Worm (Caenorhabditis elegans) whole organism, young adult: Measurements from ENCODE around the gene enu-3.1.
"Not testable (repeated sequence)": the region's sequence is repeated elsewhere in the genome, so short reads cannot be mapped to it uniquely, and the experiment has no call there.

Source experiments
- B0261.1 ChIP-seq: sonication (generic microtip); optimal IDR thresholded peaks from 2 replicates; lab custom pipeline; 2016; ENCODE audit warnings: mild to moderate bottlenecking, missing genetic modification characterization, moderate library complexity, missing compliant biosample characterization
- B0336.3 ChIP-seq: fragments of 200-800 bp; sonication (Bioruptor generic); IDR thresholded peaks from 2 replicates; pipeline ENCODE4 v1.3.6; 2022; ENCODE audit warnings: missing genetic modification characterization, missing compliant biosample characterization
- D2030.7 ChIP-seq: fragments of 200-800 bp; sonication (Bioruptor generic); IDR thresholded peaks from 2 replicates; pipeline ENCODE4 v1.3.6; 2022; ENCODE audit warnings: missing genetic modification reagents, missing genetic modification characterization, missing compliant biosample characterization
- F33H1.4 ChIP-seq: fragments of 200-800 bp; sonication (Bioruptor generic); IDR thresholded peaks from 2 replicates; pipeline ENCODE4 v1.3.6; 2022; ENCODE audit warnings: missing genetic modification reagents, missing genetic modification characterization, missing compliant biosample characterization
- F49E8.2 ChIP-seq: sonication (generic microtip); optimal IDR thresholded peaks from 3 replicates; lab custom pipeline; 2017; ENCODE audit warnings: missing genetic modification characterization, mild to moderate bottlenecking, missing compliant biosample characterization, antibody characterized with exemption, moderate library complexity; ENCODE audit not compliant: insufficient read depth
- F55B11.4 ChIP-seq: sonication (generic microtip); optimal IDR thresholded peaks from 2 replicates; lab custom pipeline; 2016; ENCODE audit warnings: missing compliant biosample characterization, missing genetic modification characterization, borderline replicate concordance; ENCODE audit not compliant: insufficient read depth
- F57C9.4 ChIP-seq: sonication (generic microtip); optimal IDR thresholded peaks from 2 replicates; lab custom pipeline; 2017; ENCODE audit warnings: mild to moderate bottlenecking, missing genetic modification characterization, missing compliant biosample characterization
- K12H6.12 ChIP-seq: fragments of 200-800 bp; sonication (Bioruptor generic); optimal IDR thresholded peaks from 2 replicates; lab custom pipeline; 2018; ENCODE audit warnings: mild to moderate bottlenecking, missing genetic modification characterization, missing compliant biosample characterization
- T26A5.8 ChIP-seq: sonication (generic microtip); optimal IDR thresholded peaks from 2 replicates; lab custom pipeline; 2016; ENCODE audit warnings: missing genetic modification characterization, missing compliant biosample characterization
- Y53F4B.3 ChIP-seq: fragments of 200-800 bp; sonication (Bioruptor generic); IDR thresholded peaks from 2 replicates; pipeline ENCODE4 v1.3.6; 2022; ENCODE audit warnings: missing genetic modification reagents, missing genetic modification characterization, missing compliant biosample characterization
- Y95B8A.8 ChIP-seq: fragments of 200-800 bp; sonication (Bioruptor generic); IDR thresholded peaks from 2 replicates; pipeline ENCODE4 v1.3.6; 2022; ENCODE audit warnings: missing genetic modification reagents, missing genetic modification characterization, missing compliant biosample characterization
- ZK185.1 ChIP-seq: sonication (generic microtip); optimal IDR thresholded peaks from 2 replicates; lab custom pipeline; 2016; ENCODE audit warnings: mild to moderate bottlenecking, missing genetic modification characterization, missing compliant biosample characterization; ENCODE audit not compliant: poor library complexity, severe bottlenecking
- akir-1 ChIP-seq: fragments of 200-800 bp; sonication (Bioruptor generic); optimal IDR thresholded peaks from 2 replicates; lab custom pipeline; 2018; ENCODE audit warnings: mild to moderate bottlenecking, missing genetic modification characterization, moderate library complexity, missing compliant biosample characterization
- ceh-100 ChIP-seq: fragments of 200-800 bp; sonication (Bioruptor generic); IDR thresholded peaks from 2 replicates; pipeline ENCODE4 v1.3.6; 2022; ENCODE audit warnings: missing genetic modification reagents, missing genetic modification characterization, missing compliant biosample characterization
- die-1 ChIP-seq: sonication (generic microtip); optimal IDR thresholded peaks from 2 replicates; lab custom pipeline; 2016; ENCODE audit warnings: missing genotype, mild to moderate bottlenecking, missing genetic modification characterization, missing compliant biosample characterization
- efl-1 ChIP-seq: fragments of 150-350 bp; optimal IDR thresholded peaks from 2 replicates; lab custom pipeline; 2014; ENCODE audit warnings: missing biosample characterization, missing genetic modification reagents, missing genetic modification characterization
- egl-44 ChIP-seq: fragments of 200-800 bp; sonication (Bioruptor generic); IDR thresholded peaks from 2 replicates; pipeline ENCODE4 v1.3.6; 2022; ENCODE audit warnings: missing genetic modification reagents, missing genetic modification characterization, missing compliant biosample characterization
- hlh-12 ChIP-seq: sonication (generic microtip); optimal IDR thresholded peaks from 2 replicates; lab custom pipeline; 2016; ENCODE audit warnings: missing genetic modification characterization, missing compliant biosample characterization
- hmg-20 ChIP-seq: fragments of 200-800 bp; sonication (Bioruptor generic); IDR thresholded peaks from 2 replicates; pipeline ENCODE4 v1.3.6; 2022; ENCODE audit warnings: missing genetic modification reagents, missing genetic modification characterization, missing compliant biosample characterization
- lin-26 ChIP-seq: fragments of 200-800 bp; sonication (Bioruptor generic); IDR thresholded peaks from 2 replicates; pipeline ENCODE4 v1.3.6; 2022; ENCODE audit warnings: missing genetic modification reagents, missing genetic modification characterization, missing compliant biosample characterization
- lin-54 ChIP-seq: fragments of 200-800 bp; sonication (Bioruptor generic); optimal IDR thresholded peaks from 2 replicates; lab custom pipeline; 2018; ENCODE audit warnings: mild to moderate bottlenecking, missing genetic modification characterization, missing compliant biosample characterization
- lir-1 ChIP-seq: fragments of 200-800 bp; sonication (Bioruptor generic); conservative IDR thresholded peaks from 2 replicates; pipeline ENCODE4 v1.3.6; 2022; ENCODE audit warnings: missing genetic modification reagents, missing genetic modification characterization, missing compliant biosample characterization
- lsl-1 ChIP-seq: fragments of 200-800 bp; sonication (Bioruptor generic); optimal IDR thresholded peaks from 2 replicates; lab custom pipeline; 2018; ENCODE audit warnings: mild to moderate bottlenecking, missing genetic modification characterization, moderate library complexity, missing compliant biosample characterization
- madf-10 ChIP-seq: sonication (generic microtip); optimal IDR thresholded peaks from 2 replicates; lab custom pipeline; 2016; ENCODE audit warnings: mild to moderate bottlenecking, missing genetic modification characterization, missing compliant biosample characterization
- madf-3 ChIP-seq: fragments of 200-800 bp; sonication (Bioruptor generic); IDR thresholded peaks from 2 replicates; pipeline ENCODE4 v1.3.6; 2022; ENCODE audit warnings: missing genetic modification reagents, missing genetic modification characterization, missing compliant biosample characterization
- madf-6 ChIP-seq: fragments of 200-800 bp; sonication (Bioruptor generic); IDR thresholded peaks from 2 replicates; pipeline ENCODE4 v1.3.6; 2022; ENCODE audit warnings: missing genetic modification reagents, missing genetic modification characterization, missing compliant biosample characterization
- nhr-90 ChIP-seq: sonication (generic microtip); optimal IDR thresholded peaks from 2 replicates; lab custom pipeline; 2016; ENCODE audit warnings: missing genotype, mild to moderate bottlenecking, missing genetic modification characterization, missing compliant biosample characterization
- rpc-1 ChIP-seq, 2 experiments: fragments of 150-350 bp in 1 of 2; sonication (generic microtip) in 1 of 2; optimal IDR thresholded peaks; 2 replicates each; lab custom pipeline; 2014 to 2018; ENCODE audit warnings: missing biosample characterization in 1 of 2, missing genetic modification characterization in 1 of 2, missing genetic modification reagents in 1 of 2, missing genotype in 1 of 2
- snpc-1.3 ChIP-seq: sonication (generic microtip); optimal IDR thresholded peaks from 2 replicates; lab custom pipeline; 2017; ENCODE audit warnings: missing genetic modification characterization, mild to moderate bottlenecking, missing compliant biosample characterization, antibody characterized with exemption, moderate library complexity, missing genotype, missing genetic modification reagents; ENCODE audit not compliant: insufficient read depth
- snpc-3.4 ChIP-seq: sonication (generic microtip); optimal IDR thresholded peaks from 2 replicates; lab custom pipeline; 2017; ENCODE audit warnings: missing genetic modification characterization, mild to moderate bottlenecking, missing compliant biosample characterization, antibody characterized with exemption, moderate library complexity, missing genotype, missing genetic modification reagents
- sptf-2 ChIP-seq: fragments of 200-800 bp; sonication (Bioruptor generic); optimal IDR thresholded peaks from 2 replicates; lab custom pipeline; 2018; ENCODE audit warnings: mild to moderate bottlenecking, missing genetic modification characterization, missing compliant biosample characterization
- tbp1 ChIP-seq: fragments of 200-800 bp; sonication (Bioruptor generic); optimal IDR thresholded peaks from 2 replicates; lab custom pipeline; 2018; ENCODE audit warnings: mild to moderate bottlenecking, missing genetic modification characterization, missing compliant biosample characterization
- tbx-9 ChIP-seq: sonication (generic microtip); optimal IDR thresholded peaks from 2 replicates; lab custom pipeline; 2016; ENCODE audit warnings: borderline replicate concordance, missing genetic modification characterization, inconsistent platforms, missing compliant biosample characterization
- xnd-1 ChIP-seq: sonication (generic microtip); optimal IDR thresholded peaks from 2 replicates; lab custom pipeline; 2016; ENCODE audit warnings: missing genotype, missing genetic modification reagents, missing genetic modification characterization, missing compliant biosample characterization
- ztf-26 ChIP-seq: sonication (generic microtip); optimal IDR thresholded peaks from 2 replicates; lab custom pipeline; 2017; ENCODE audit warnings: missing genetic modification characterization, missing compliant biosample characterization

The enu-3.1 gene

DNA sequence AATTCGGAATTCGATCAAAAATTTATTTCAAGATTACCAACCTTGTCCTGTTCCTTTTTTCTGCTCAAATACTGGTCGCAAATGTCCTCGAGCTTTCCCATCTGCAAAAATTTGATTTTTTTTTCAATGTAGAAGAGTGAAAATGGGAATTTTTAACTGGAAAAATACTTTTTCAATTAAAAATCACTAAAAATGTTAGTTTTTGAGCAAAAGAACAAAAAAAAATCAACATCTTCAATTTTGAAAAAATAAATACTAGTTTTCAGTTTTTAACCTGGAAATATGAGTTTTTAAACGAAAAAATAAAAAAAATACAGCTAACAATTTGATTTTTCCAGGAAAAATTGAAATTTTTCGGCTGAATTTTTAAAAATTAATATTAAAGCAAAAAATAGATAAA, 8.2 kb upstream of the enu-3.1 start, which contains the start of gene prp-3:
Gene prp-3, minus strand, starts transcription at position 101 of the 400 bp plus-strand sequence.
- TF ChIP-seq K12H6.12 (tag; lab: Kevin White, UChicago) (no peak), F49E8.2 (tag; lab: Kevin White, UChicago) (no peak), Y95B8A.8 (GFP tag; lab: Robert Waterston, UW) (no peak), rpc-1 (optimal IDR thresholded peaks at IDR 0.05; lab: Kevin White, UChicago) (no peak), rpc-1 (tag; optimal IDR thresholded peaks at IDR 0.05; lab: Kevin White, UChicago) (no peak), F57C9.4 (tag; lab: Kevin White, UChicago) (no peak), snpc-1.3 (tag; lab: Kevin White, UChicago) (no peak), hmg-20 (GFP tag; lab: Robert Waterston, UW) (no peak), efl-1 (GFP tag; lab: Kevin White, UChicago) (no peak), B0336.3 (GFP tag; lab: Robert Waterston, UW) (no peak), tbx-9 (tag; lab: Kevin White, UChicago) (no peak), B0261.1 (tag; lab: Kevin White, UChicago) (no peak), Y53F4B.3 (GFP tag; lab: Robert Waterston, UW) (no peak), ZK185.1 (tag; lab: Kevin White, UChicago) (no peak)

DNA sequence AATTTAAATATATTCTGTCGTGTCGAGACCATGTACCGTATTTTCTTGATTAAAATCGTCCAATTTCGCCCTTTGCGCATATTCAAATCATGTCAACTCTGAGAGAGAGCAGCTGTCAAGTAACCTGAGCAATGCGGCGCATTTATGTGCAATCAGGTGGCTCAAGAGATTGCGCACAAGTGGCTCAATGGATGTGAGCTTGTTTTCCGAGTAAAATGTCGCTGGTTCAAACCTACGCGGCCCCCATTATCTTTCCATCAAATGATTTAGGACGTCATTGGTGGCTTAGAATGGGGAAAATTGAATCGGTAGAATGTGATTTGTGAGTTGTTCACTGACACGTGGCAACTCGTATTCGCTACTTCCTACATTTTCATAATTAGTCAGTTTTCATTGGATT, 4.0 kb upstream of the enu-3.1 start:
- peak; percentile 17 for TF ChIP-seq F49E8.2 (tag; lab: Kevin White, UChicago)
- peak; percentile 25 for TF ChIP-seq lsl-1 (GFP tag; lab: Kevin White, UChicago)
- peak; percentile 82 for TF ChIP-seq tbp1 (GFP tag; lab: Kevin White, UChicago)
- 0 out of 2 replicates have a peak, but pooled peaks have one; percentile 24 for TF ChIP-seq madf-3 (GFP tag; lab: Robert Waterston, UW)
- no peak for TF ChIP-seq ztf-26
- TF ChIP-seq F55B11.4: no peak
- peak; percentile 57 for TF ChIP-seq B0261.1 (tag; lab: Kevin White, UChicago)
- no peak for TF ChIP-seq hlh-12 (tag; lab: Kevin White, UChicago)
- peak; percentile 48 for TF ChIP-seq rpc-1 (optimal IDR thresholded peaks at IDR 0.05; lab: Kevin White, UChicago)
- TF ChIP-seq rpc-1 (tag; optimal IDR thresholded peaks at IDR 0.05; lab: Kevin White, UChicago): peak; percentile 68
- peak; percentile 27 for TF ChIP-seq die-1 (tag; lab: Kevin White, UChicago)
- TF ChIP-seq madf-6 (GFP tag; lab: Robert Waterston, UW): 0 out of 2 replicates have a peak, but pooled peaks have one; percentile 29
- TF ChIP-seq T26A5.8: no peak
- TF ChIP-seq lin-26 (GFP tag; lab: Robert Waterston, UW): 0 out of 2 replicates have a peak, but pooled peaks have one; percentile 49
- TF ChIP-seq ceh-100 (GFP tag; lab: Robert Waterston, UW): peak; percentile 28; the same call in 1 of the 2 replicates

DNA sequence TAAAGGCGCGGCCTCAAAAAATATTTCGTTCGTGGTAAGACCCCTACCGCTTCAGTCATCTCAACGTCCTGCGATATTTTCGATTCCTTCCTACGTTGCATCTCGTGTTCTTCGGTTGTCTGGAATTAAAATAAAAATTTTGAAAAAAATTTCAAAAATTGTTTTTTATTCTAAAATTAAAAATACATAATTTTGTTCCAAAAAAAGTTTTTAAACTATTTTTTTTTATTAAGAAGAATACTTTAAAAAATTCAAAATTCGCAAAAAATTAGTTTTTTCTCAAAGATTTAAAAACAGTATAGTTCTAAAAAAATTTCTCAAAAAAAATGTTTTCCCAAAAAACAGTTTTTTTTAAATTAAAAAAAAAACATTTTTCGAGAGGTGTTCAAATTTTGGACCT, 2.7 kb downstream of the enu-3.1 start, which contains the start of gene H04D03.6:
Gene H04D03.6, minus strand, starts transcription at position 101 of the 400 bp plus-strand sequence.
- TF ChIP-seq madf-10; sptf-2; snpc-3.4 (tag; lab: Kevin White, UChicago): not testable (repeated sequence)

DNA sequence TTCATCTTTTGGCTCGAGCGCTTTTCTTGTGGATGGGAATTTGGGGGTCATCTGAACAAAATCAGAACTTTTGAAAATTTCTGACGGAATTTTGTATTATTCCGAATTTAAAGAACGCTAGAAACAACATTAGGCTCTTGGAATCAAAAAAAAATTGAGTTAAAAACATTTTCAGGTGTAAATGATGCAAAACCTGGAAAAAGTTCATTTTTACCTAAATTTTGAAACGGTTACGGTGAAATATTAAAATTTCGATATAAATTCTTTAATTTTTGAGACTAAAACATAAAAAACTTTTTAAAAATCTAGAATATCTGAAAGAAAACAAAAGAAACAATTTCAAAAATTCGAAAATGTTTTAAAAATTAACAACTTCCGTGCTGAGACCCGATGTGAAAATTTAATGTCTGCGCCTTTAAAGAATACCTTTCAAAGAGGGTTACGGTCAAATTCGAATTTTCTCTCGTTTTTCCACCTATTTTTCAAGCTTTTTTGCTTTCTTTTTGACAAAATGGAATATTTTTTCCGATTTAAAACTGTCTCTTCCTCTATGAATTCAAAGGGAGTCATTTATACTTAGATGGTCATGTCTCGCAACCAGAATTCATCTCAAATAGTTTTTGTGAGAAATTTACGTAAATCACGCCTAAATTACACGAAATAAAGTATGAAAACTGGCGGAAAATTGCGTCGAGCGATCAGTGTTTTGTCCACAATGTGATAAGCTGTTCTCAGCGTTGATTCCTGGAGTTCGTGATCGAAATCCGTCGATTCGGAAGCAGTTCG, 6.5 kb downstream of the enu-3.1 start, which contains the start of the genes H04D03.2 and ecps-2:
Gene H04D03.2, minus strand, starts transcription at position 51 of the 786 bp plus-strand sequence.
Gene ecps-2, plus strand, starts transcription at position 736 of the 786 bp plus-strand sequence.
- TF ChIP-seq lin-54: peak; percentile 56
- TF ChIP-seq T26A5.8: no peak
- TF ChIP-seq lir-1 (GFP tag; lab: Robert Waterston, UW): no peak
- TF ChIP-seq egl-44: no peak
- TF ChIP-seq D2030.7 (GFP tag; lab: Robert Waterston, UW): 0 out of 2 replicates have a peak, but pooled peaks have one; percentile 10
- no peak for TF ChIP-seq akir-1 (GFP tag; lab: Kevin White, UChicago)
- TF ChIP-seq xnd-1 (tag; lab: Kevin White, UChicago): peak; percentile 72
- TF ChIP-seq efl-1 (GFP tag; lab: Kevin White, UChicago): peak; percentile 25
- peak; percentile 82 for TF ChIP-seq F33H1.4
- TF ChIP-seq madf-6 (GFP tag; lab: Robert Waterston, UW): peak; percentile 85
- TF ChIP-seq lsl-1 (GFP tag; lab: Kevin White, UChicago): peak; percentile 82
- TF ChIP-seq nhr-90 (tag; lab: Kevin White, UChicago): no peak
